Worm (Caenorhabditis elegans) whole organism, young adult: Measurements from ENCODE around the gene str-217.

ENCODE experiments used
- F37B4.10 ChIP-seq: fragments of 200-800 bp; sonication (Bioruptor generic); IDR thresholded peaks from 2 replicates; pipeline ENCODE4 v1.3.6; 2022; ENCODE audit warnings: missing genetic modification characterization, missing compliant biosample characterization
- F52B5.7 ChIP-seq: sonication (generic microtip); optimal IDR thresholded peaks from 2 replicates; lab custom pipeline; 2016; ENCODE audit warnings: mild to moderate bottlenecking, missing genetic modification characterization, missing compliant biosample characterization
- ama-1 ChIP-seq, 3 experiments: fragments of 150-350 bp in 1 of 3; sonication (generic microtip) in 2 of 3; optimal IDR thresholded peaks; 2 replicates each; lab custom pipeline; 2014 to 2018; ENCODE audit warnings: missing biosample characterization in 2 of 3, missing genetic modification characterization in 2 of 3, missing genetic modification reagents in 2 of 3
- dpl-1 ChIP-seq: fragments of 150-350 bp; optimal IDR thresholded peaks from 2 replicates; lab custom pipeline; 2014; ENCODE audit warnings: missing biosample characterization, missing genetic modification reagents, missing genetic modification characterization
- egl-18 ChIP-seq: fragments of 200-800 bp; sonication (Bioruptor generic); IDR thresholded peaks from 2 replicates; pipeline ENCODE4 v1.3.6; 2022; ENCODE audit warnings: missing genetic modification reagents, missing genetic modification characterization, missing compliant biosample characterization
- him-1 ChIP-seq: sonication (generic microtip); optimal IDR thresholded peaks from 2 replicates; lab custom pipeline; 2016; ENCODE audit warnings: missing genotype, missing genetic modification reagents, missing genetic modification characterization, missing compliant biosample characterization
- tbp1 ChIP-seq: fragments of 200-800 bp; sonication (Bioruptor generic); optimal IDR thresholded peaks from 2 replicates; lab custom pipeline; 2018; ENCODE audit warnings: mild to moderate bottlenecking, missing genetic modification characterization, missing compliant biosample characterization
- unc-130 ChIP-seq: sonication (generic microtip); optimal IDR thresholded peaks from 2 replicates; lab custom pipeline; 2016; ENCODE audit warnings: missing genetic modification reagents, missing genetic modification characterization, missing compliant biosample characterization

DNA sequence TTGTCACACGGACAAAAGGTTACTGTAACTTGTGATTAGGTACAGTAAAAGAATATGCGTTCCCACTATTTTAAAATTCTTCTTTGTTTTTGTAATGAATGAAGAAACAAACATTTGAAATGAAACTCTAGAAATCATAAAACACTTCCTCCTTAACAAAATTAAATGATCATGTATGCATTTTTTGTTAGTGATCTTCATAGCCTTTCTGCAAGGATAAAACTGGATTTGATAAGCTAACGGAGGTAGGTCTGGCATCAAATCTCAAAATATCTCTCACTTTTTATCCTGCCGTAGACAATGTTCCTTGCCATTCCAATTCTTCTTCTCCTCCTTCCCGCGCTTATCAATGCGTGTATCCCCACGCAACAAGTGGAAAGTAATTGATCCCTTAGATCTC, 48.6 kb downstream of the str-217 start, which contains the start of gene clec-238:
- TF ChIP-seq ama-1 (optimal IDR thresholded peaks at IDR 0.05; lab: Kevin White, UChicago) (no peak), ama-1 (GFP tag; optimal IDR thresholded peaks at IDR 0.05; lab: Kevin White, UChicago) (no peak), him-1 (no peak), unc-130 (GFP tag; lab: Kevin White, UChicago) (no peak), egl-18 (GFP tag; lab: Robert Waterston, UW) (no peak), dpl-1 (no peak), tbp1 (GFP tag; lab: Kevin White, UChicago) (no peak), F37B4.10 (GFP tag; lab: Robert Waterston, UW) (no peak), F52B5.7 (no peak)
